Fruit fly (Drosophila melanogaster) whole organism, embryonic: ENCODE results near the gene CG31908.
A peak's percentile ranks its signal among the peaks of the same experiment; 100 is the strongest.

ENCODE experiments used
- Abd-B ChIP-seq: fragments of 200-800 bp; sonication (Bioruptor generic); optimal IDR thresholded peaks from 2 replicates; lab custom pipeline; 2018; ENCODE audit warnings: missing biosample characterization, mild to moderate bottlenecking, missing genetic modification characterization, moderate library complexity
- Adf1 ChIP-seq: fragments of 200-800 bp; sonication (Bioruptor generic); IDR thresholded peaks from 2 replicates; pipeline ENCODE4 v1.3.6; 2022; ENCODE audit warnings: missing biosample characterization, missing genetic modification characterization
- Aef1 ChIP-seq: fragments of 200-800 bp; sonication (Bioruptor generic); IDR thresholded peaks from 3 replicates; pipeline ENCODE4 v1.3.6; 2022; ENCODE audit warnings: missing biosample characterization, missing genetic modification characterization
- Antp ChIP-seq: fragments of 200-800 bp; sonication (Bioruptor generic); optimal IDR thresholded peaks from 3 replicates; lab custom pipeline; 2016; ENCODE audit warnings: missing biosample characterization, missing genetic modification characterization
- B-H1 ChIP-seq: fragments of 200-800 bp; sonication (Bioruptor generic); IDR thresholded peaks from 3 replicates; pipeline ENCODE4 v1.3.6; 2022; ENCODE audit warnings: missing biosample characterization, missing genetic modification characterization
- Bdp1 ChIP-seq: fragments of 200-800 bp; sonication (Bioruptor generic); optimal IDR thresholded peaks from 3 replicates; lab custom pipeline; 2016; ENCODE audit warnings: missing biosample characterization, missing genetic modification characterization
- CG10147 ChIP-seq: fragments of 200-800 bp; sonication (Bioruptor generic); optimal IDR thresholded peaks from 2 replicates; lab custom pipeline; 2019; ENCODE audit warnings: missing biosample characterization, mild to moderate bottlenecking, missing genetic modification characterization, moderate library complexity
- CG11723 ChIP-seq: fragments of 200-800 bp; sonication (Bioruptor generic); optimal IDR thresholded peaks from 2 replicates; lab custom pipeline; 2017; ENCODE audit warnings: missing biosample characterization, mild to moderate bottlenecking, missing genetic modification characterization
- CG12104 ChIP-seq: fragments of 200-800 bp; sonication (Bioruptor generic); optimal IDR thresholded peaks from 3 replicates; lab custom pipeline; 2016; ENCODE audit warnings: missing biosample characterization, missing genetic modification characterization
- CG12769 ChIP-seq: fragments of 200-800 bp; sonication (Bioruptor generic); optimal IDR thresholded peaks from 2 replicates; lab custom pipeline; 2019; ENCODE audit warnings: missing biosample characterization, mild to moderate bottlenecking, missing genetic modification characterization, moderate library complexity
- CG13624 ChIP-seq: fragments of 200-800 bp; sonication (Bioruptor generic); optimal IDR thresholded peaks from 2 replicates; lab custom pipeline; 2016; ENCODE audit warnings: missing biosample characterization, missing genetic modification characterization
- CG15269 ChIP-seq: fragments of 200-800 bp; sonication (Bioruptor generic); optimal IDR thresholded peaks from 2 replicates; lab custom pipeline; 2018; ENCODE audit warnings: missing biosample characterization, mild to moderate bottlenecking, missing genetic modification characterization, moderate library complexity
- CG17361 ChIP-seq: fragments of 200-800 bp; sonication (Bioruptor generic); IDR thresholded peaks from 3 replicates; pipeline ENCODE4 v1.3.6; 2022; ENCODE audit warnings: missing biosample characterization, missing genetic modification characterization
- CG18011 ChIP-seq: fragments of 200-800 bp; sonication (Bioruptor generic); optimal IDR thresholded peaks from 2 replicates; lab custom pipeline; 2017; ENCODE audit warnings: missing biosample characterization, missing genetic modification characterization, mild to moderate bottlenecking, moderate library complexity, missing genotype
- CG18476 ChIP-seq: fragments of 200-800 bp; sonication (Bioruptor generic); optimal IDR thresholded peaks from 2 replicates; lab custom pipeline; 2016; ENCODE audit warnings: missing biosample characterization, mild to moderate bottlenecking, missing genetic modification characterization
- CG2129 ChIP-seq: fragments of 200-800 bp; sonication (Bioruptor generic); IDR thresholded peaks from 2 replicates; pipeline ENCODE4 v1.3.6; 2022; ENCODE audit warnings: missing biosample characterization, missing genetic modification characterization; ENCODE audit not compliant: partially characterized antibody
- CG3726 ChIP-seq: fragments of 200-800 bp; sonication (Bioruptor generic); IDR thresholded peaks from 3 replicates; pipeline ENCODE4, ENCODE4 v1.3.6; 2022; ENCODE audit warnings: missing biosample characterization, missing genetic modification characterization
- CG5245 ChIP-seq: fragments of 200-800 bp; sonication (Bioruptor generic); optimal IDR thresholded peaks from 3 replicates; lab custom pipeline; 2016; ENCODE audit warnings: missing biosample characterization, missing genetic modification characterization
- CG6791 ChIP-seq: fragments of 200-800 bp; sonication (Bioruptor generic); IDR thresholded peaks from 3 replicates; pipeline ENCODE4 v1.3.6; 2022; ENCODE audit warnings: missing biosample characterization, missing genetic modification characterization; ENCODE audit not compliant: partially characterized antibody
- CG7271 ChIP-seq: fragments of 200-800 bp; sonication (Bioruptor generic); optimal IDR thresholded peaks from 2 replicates; lab custom pipeline; 2018; ENCODE audit warnings: missing biosample characterization, mild to moderate bottlenecking, missing genetic modification characterization, moderate library complexity
- CG7963 ChIP-seq: fragments of 200-800 bp; sonication (Bioruptor generic); IDR thresholded peaks from 3 replicates; pipeline ENCODE4 v1.3.6; 2022; ENCODE audit warnings: missing biosample characterization, missing genetic modification characterization; ENCODE audit not compliant: partially characterized antibody
- CG8765 ChIP-seq: fragments of 200-800 bp; sonication (Bioruptor generic); IDR thresholded peaks from 2 replicates; pipeline ENCODE4 v1.3.6; 2022; ENCODE audit warnings: missing biosample characterization, missing genetic modification characterization
- CG9817 ChIP-seq: fragments of 200-800 bp; sonication (Bioruptor generic); optimal IDR thresholded peaks from 2 replicates; lab custom pipeline; 2018; ENCODE audit warnings: missing biosample characterization, mild to moderate bottlenecking, missing genetic modification characterization, moderate library complexity
- CG9932 ChIP-seq: fragments of 200-800 bp; sonication (Bioruptor generic); IDR thresholded peaks from 2 replicates; pipeline ENCODE4 v1.3.6; 2022; ENCODE audit warnings: missing biosample characterization, missing genetic modification characterization
- D19A ChIP-seq: fragments of 200-800 bp; optimal IDR thresholded peaks from 3 replicates; lab custom pipeline; 2019; ENCODE audit warnings: missing biosample characterization, mild to moderate bottlenecking, missing genetic modification characterization, moderate library complexity
- Drgx ChIP-seq: fragments of 200-800 bp; sonication (Bioruptor generic); IDR thresholded peaks from 2 replicates; pipeline ENCODE4 v1.3.6; 2022; ENCODE audit warnings: missing biosample characterization, missing genetic modification characterization
- E2f2 ChIP-seq: fragments of 200-800 bp; sonication (Bioruptor generic); IDR thresholded peaks from 2 replicates; pipeline ENCODE4 v1.3.6; 2022; ENCODE audit warnings: missing biosample characterization, missing genetic modification characterization
- HLH54F ChIP-seq: fragments of 200-800 bp; sonication (Bioruptor generic); optimal IDR thresholded peaks from 3 replicates; lab custom pipeline; 2016; ENCODE audit warnings: missing biosample characterization, missing genetic modification characterization
- HmgD ChIP-seq: fragments of 200-800 bp; sonication (Bioruptor generic); optimal IDR thresholded peaks from 3 replicates; lab custom pipeline; 2016; ENCODE audit warnings: missing biosample characterization, missing genetic modification characterization
- Hr39 ChIP-seq: fragments of >200 bp; optimal IDR thresholded peaks from 2 replicates; lab custom pipeline; 2017
- Mes4 ChIP-seq: fragments of 200-800 bp; sonication (Bioruptor generic); optimal IDR thresholded peaks from 2 replicates; lab custom pipeline; 2016; ENCODE audit warnings: missing biosample characterization, missing genetic modification characterization
- Nf-YB ChIP-seq: fragments of 200-800 bp; sonication (Bioruptor generic); optimal IDR thresholded peaks from 3 replicates; lab custom pipeline; 2019; ENCODE audit warnings: missing biosample characterization, mild to moderate bottlenecking, missing genetic modification characterization, moderate library complexity
- Nf-YC ChIP-seq: fragments of 200-800 bp; optimal IDR thresholded peaks from 3 replicates; lab custom pipeline; 2019; ENCODE audit warnings: missing biosample characterization, mild to moderate bottlenecking, missing genetic modification characterization, moderate library complexity
- aop ChIP-seq: fragments of 200-800 bp; sonication (Bioruptor generic); IDR thresholded peaks from 2 replicates; pipeline ENCODE4 v1.3.6; 2022; ENCODE audit warnings: missing biosample characterization, missing genetic modification characterization
- ash1 ChIP-seq: fragments of 200-800 bp; sonication (Bioruptor generic); optimal IDR thresholded peaks from 2 replicates; lab custom pipeline; 2018; ENCODE audit warnings: missing biosample characterization, mild to moderate bottlenecking, missing genetic modification characterization
- ato ChIP-seq: fragments of 200-800 bp; sonication (Bioruptor generic); IDR thresholded peaks from 2 replicates; pipeline ENCODE4 v1.3.6; 2022; ENCODE audit warnings: missing biosample characterization, missing genetic modification characterization; ENCODE audit not compliant: partially characterized antibody
- bcd ChIP-seq: fragments of 200-800 bp; sonication (Bioruptor generic); optimal IDR thresholded peaks from 2 replicates; lab custom pipeline; 2017; ENCODE audit warnings: missing biosample characterization, mild to moderate bottlenecking, missing genetic modification characterization
- cg ChIP-seq: fragments of 200-800 bp; sonication (Bioruptor generic); optimal IDR thresholded peaks from 3 replicates; lab custom pipeline; 2019; ENCODE audit warnings: missing biosample characterization, mild to moderate bottlenecking, missing genetic modification characterization, moderate library complexity
- chm ChIP-seq: fragments of 200-800 bp; sonication (Bioruptor generic); IDR thresholded peaks from 2 replicates; pipeline ENCODE4 v1.3.6; 2022; ENCODE audit warnings: missing biosample characterization, missing genetic modification characterization
- crc ChIP-seq: fragments of 200-800 bp; sonication (Bioruptor generic); optimal IDR thresholded peaks from 2 replicates; lab custom pipeline; 2016; ENCODE audit warnings: missing biosample characterization, missing genetic modification characterization
- dimm ChIP-seq: fragments of 200-800 bp; sonication (Bioruptor generic); IDR thresholded peaks from 2 replicates; pipeline ENCODE4 v1.3.6; 2022; ENCODE audit warnings: missing biosample characterization, missing genetic modification characterization
- dmrt11E ChIP-seq: fragments of 200-800 bp; sonication (Bioruptor generic); optimal IDR thresholded peaks from 3 replicates; lab custom pipeline; 2018; ENCODE audit warnings: missing biosample characterization, mild to moderate bottlenecking, missing genetic modification characterization, moderate library complexity
- emc ChIP-seq: fragments of 200-800 bp; sonication (Bioruptor generic); optimal IDR thresholded peaks from 2 replicates; lab custom pipeline; 2016; ENCODE audit warnings: missing biosample characterization, missing genetic modification characterization
- exex ChIP-seq: fragments of 200-800 bp; sonication (Bioruptor generic); optimal IDR thresholded peaks from 4 replicates; lab custom pipeline; 2018; ENCODE audit warnings: missing biosample characterization, mild to moderate bottlenecking, missing genetic modification characterization, moderate library complexity
- gt ChIP-seq: fragments of 200-800 bp; sonication (Bioruptor generic); IDR thresholded peaks from 2 replicates; pipeline ENCODE4 v1.3.6; 2022; ENCODE audit warnings: missing biosample characterization, missing genetic modification characterization
- lab ChIP-seq: fragments of 200-800 bp; sonication (Bioruptor generic); optimal IDR thresholded peaks from 3 replicates; lab custom pipeline; 2017; ENCODE audit warnings: missing biosample characterization, missing genetic modification characterization, mild to moderate bottlenecking, moderate library complexity, missing genetic modification reagents
- nerfin-2 ChIP-seq: fragments of 200-800 bp; sonication (Bioruptor generic); IDR thresholded peaks from 2 replicates; pipeline ENCODE4 v1.3.6; 2022; ENCODE audit warnings: missing biosample characterization, missing genetic modification characterization; ENCODE audit not compliant: partially characterized antibody
- pita ChIP-seq: fragments of 200-800 bp; sonication (Bioruptor generic); optimal IDR thresholded peaks from 2 replicates; lab custom pipeline; 2017; ENCODE audit warnings: missing biosample characterization, mild to moderate bottlenecking, missing genetic modification characterization
- tin ChIP-seq: fragments of 200-800 bp; sonication (Bioruptor generic); optimal IDR thresholded peaks from 3 replicates; lab custom pipeline; 2016; ENCODE audit warnings: missing biosample characterization, missing genetic modification characterization

Gene CG31908

DNA sequence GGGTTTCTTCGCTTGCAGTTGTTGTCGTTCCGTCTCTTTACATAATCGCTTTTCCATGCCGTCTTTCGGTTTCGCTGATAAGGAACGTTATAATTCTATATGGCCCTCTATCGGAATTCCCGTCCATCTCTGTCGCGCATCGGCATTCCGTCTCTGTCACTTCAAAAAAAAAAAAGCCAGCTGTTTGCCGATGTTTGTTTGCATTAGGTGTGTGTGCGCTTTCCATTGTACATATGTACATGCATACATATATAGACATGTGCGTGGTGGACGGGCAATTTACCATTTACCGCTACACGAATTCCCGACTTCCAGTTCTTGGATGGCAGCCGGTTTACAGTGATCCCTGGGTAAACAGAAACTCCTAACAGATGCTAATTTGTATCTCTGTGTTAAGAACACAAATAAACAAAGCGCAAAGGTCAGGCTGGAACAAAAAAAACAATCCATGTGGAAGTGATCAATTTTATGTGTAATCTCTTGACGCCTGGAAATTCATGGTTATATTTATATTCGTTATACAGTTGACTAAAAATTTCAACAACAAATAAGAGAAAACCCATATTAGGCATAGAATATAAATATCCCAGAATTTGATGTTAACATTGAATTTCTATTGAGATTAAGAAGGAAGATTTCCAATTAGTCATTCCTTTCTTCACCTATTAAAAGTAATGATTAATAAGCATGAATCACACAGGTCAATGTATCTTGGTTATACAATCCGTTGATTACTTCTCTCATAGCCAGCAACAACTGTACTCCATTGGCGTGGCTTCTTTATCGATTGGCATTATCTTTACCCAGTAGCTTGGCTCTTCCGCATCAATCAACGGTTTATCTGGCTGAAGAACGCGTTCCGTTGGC is 16.1 kb upstream of the CG31908 start (continued):
- peak; percentile 35 for TF ChIP-seq cg (GFP tag; lab: Kevin White, UChicago)
- TF ChIP-seq aop (GFP tag; lab: Robert Waterston, UW) = no peak
- TF ChIP-seq CG11723 (GFP tag; lab: Kevin White, UChicago) = peak; percentile 51
- no peak for TF ChIP-seq D19A (tag; lab: Kevin White, UChicago)
- TF ChIP-seq crc (GFP tag; lab: Kevin White, UChicago) = no peak
- TF ChIP-seq pita = no peak
- no peak for TF ChIP-seq Adf1 (GFP tag; lab: Robert Waterston, UW)
- no peak for TF ChIP-seq nerfin-2 (GFP tag; lab: Robert Waterston, UW)
- no peak for TF ChIP-seq Nf-YC (tag; lab: Kevin White, UChicago)
- no peak for TF ChIP-seq Aef1
- no peak for TF ChIP-seq CG2129 (GFP tag; lab: Robert Waterston, UW)
- TF ChIP-seq CG18011 (GFP tag; lab: Kevin White, UChicago) = no peak
- 0 out of 2 replicates have a peak, but pooled peaks have one; percentile 10 for TF ChIP-seq Drgx
- no peak for TF ChIP-seq exex
- no peak for TF ChIP-seq tin (GFP tag; lab: Kevin White, UChicago)
- TF ChIP-seq bcd = no peak
- 0 out of 2 replicates have a peak, but pooled peaks have one; percentile 12 for TF ChIP-seq gt (GFP tag; lab: Robert Waterston, UW)
- TF ChIP-seq CG3726 (GFP tag; lab: Robert Waterston, UW) = no peak
- peak; percentile 9 for TF ChIP-seq Nf-YB (GFP tag; lab: Kevin White, UChicago)
- peak; percentile 7 for TF ChIP-seq CG18476 (GFP tag; lab: Kevin White, UChicago)
- no peak for TF ChIP-seq CG7963 (GFP tag; lab: Robert Waterston, UW)
- no peak for TF ChIP-seq CG13624 (GFP tag; lab: Kevin White, UChicago)
- no peak for TF ChIP-seq CG15269 (tag; lab: Kevin White, UChicago)
- TF ChIP-seq Abd-B (GFP tag; lab: Kevin White, UChicago) = no peak
- no peak for TF ChIP-seq CG10147 (GFP tag; lab: Kevin White, UChicago)
- TF ChIP-seq chm (GFP tag; lab: Robert Waterston, UW) = peak; percentile 71; the same call in 1 of the 2 replicates
- no peak for TF ChIP-seq dimm
- TF ChIP-seq CG17361 (GFP tag; lab: Robert Waterston, UW) = 0 out of 3 replicates have a peak, but pooled peaks have one; percentile 38
- TF ChIP-seq CG12769 = peak; percentile 20
- TF ChIP-seq Antp = no peak
- TF ChIP-seq Bdp1 (GFP tag; lab: Kevin White, UChicago) = peak; percentile 30
- TF ChIP-seq CG8765 = no peak
- peak; percentile 21 for TF ChIP-seq HLH54F (GFP tag; lab: Kevin White, UChicago)
- peak; percentile 9; the same call in 1 of the 3 replicates for TF ChIP-seq B-H1
- TF ChIP-seq CG6791 (GFP tag; lab: Robert Waterston, UW) = no peak
- TF ChIP-seq CG9932 (GFP tag; lab: Robert Waterston, UW) = no peak
- TF ChIP-seq Hr39 = no peak
- no peak for TF ChIP-seq E2f2
- no peak for TF ChIP-seq emc (GFP tag; lab: Kevin White, UChicago)
- peak; percentile 52 for TF ChIP-seq dmrt11E
- no peak for TF ChIP-seq CG7271
- TF ChIP-seq CG5245 = no peak
- TF ChIP-seq HmgD = no peak
- peak; percentile 52 for TF ChIP-seq Mes4 (GFP tag; lab: Kevin White, UChicago)
- TF ChIP-seq lab (GFP tag; lab: Kevin White, UChicago) = no peak
- no peak for TF ChIP-seq CG12104
- no peak for TF ChIP-seq CG9817 (tag; lab: Kevin White, UChicago)
- TF ChIP-seq ash1 (GFP tag; lab: Kevin White, UChicago) = no peak
- no peak for TF ChIP-seq ato (GFP tag; lab: Robert Waterston, UW)
